Fruit fly (Drosophila melanogaster) whole organism, pupa: ENCODE data around the gene Bruce.

ENCODE experiments used
- CG10348 ChIP-seq: fragments of 200-800 bp; sonication (Bioruptor generic); IDR thresholded peaks from 2 replicates; pipeline ENCODE4 v1.3.6; 2022; ENCODE audit warnings: missing biosample characterization, missing genetic modification characterization
- CG12605 ChIP-seq: fragments of 200-800 bp; sonication (Bioruptor generic); IDR thresholded peaks from 2 replicates; pipeline ENCODE4 v1.3.6; 2022; ENCODE audit warnings: missing biosample characterization, missing genetic modification characterization
- CG13204 ChIP-seq: fragments of 200-800 bp; sonication (Bioruptor generic); optimal IDR thresholded peaks from 2 replicates; lab custom pipeline; 2018; ENCODE audit warnings: missing biosample characterization, mild to moderate bottlenecking, missing genetic modification characterization, moderate library complexity
- CG14655 ChIP-seq: fragments of 200-800 bp; sonication (Bioruptor generic); optimal IDR thresholded peaks from 3 replicates; lab custom pipeline; 2017; ENCODE audit warnings: mild to moderate bottlenecking, missing biosample characterization, missing genetic modification reagents, missing genetic modification characterization
- CG15710 ChIP-seq: fragments of 200-800 bp; sonication (Bioruptor generic); optimal IDR thresholded peaks from 2 replicates; lab custom pipeline; 2018; ENCODE audit warnings: missing biosample characterization, mild to moderate bottlenecking, missing genetic modification characterization, moderate library complexity
- CG17806 ChIP-seq: fragments of 200-800 bp; sonication (Bioruptor generic); optimal IDR thresholded peaks from 2 replicates; lab custom pipeline; 2018; ENCODE audit warnings: missing biosample characterization, mild to moderate bottlenecking, missing genetic modification characterization, moderate library complexity
- CG32121 ChIP-seq: fragments of 200-800 bp; sonication (Bioruptor generic); IDR thresholded peaks from 2 replicates; pipeline ENCODE4 v1.3.6; 2022; ENCODE audit warnings: missing biosample characterization, missing genetic modification characterization
- CG34367 ChIP-seq: fragments of 200-800 bp; sonication (Bioruptor generic); optimal IDR thresholded peaks from 2 replicates; lab custom pipeline; 2018; ENCODE audit warnings: missing biosample characterization, mild to moderate bottlenecking, missing genetic modification characterization
- CG4496 ChIP-seq: fragments of 200-800 bp; sonication (Bioruptor generic); IDR thresholded peaks from 3 replicates; pipeline ENCODE4 v1.3.6; 2022; ENCODE audit warnings: missing biosample characterization, missing genetic modification characterization
- CG8159 ChIP-seq: fragments of 200-800 bp; sonication (Bioruptor generic); optimal IDR thresholded peaks from 3 replicates; lab custom pipeline; 2018; ENCODE audit warnings: missing biosample characterization, mild to moderate bottlenecking, missing genetic modification characterization, moderate library complexity
- CG8301 ChIP-seq: fragments of 200-800 bp; sonication (Bioruptor generic); optimal IDR thresholded peaks from 2 replicates; lab custom pipeline; 2018; ENCODE audit warnings: missing biosample characterization, mild to moderate bottlenecking, missing genetic modification characterization
- CG9948 ChIP-seq: fragments of 200-800 bp; sonication (Bioruptor generic); optimal IDR thresholded peaks from 2 replicates; lab custom pipeline; 2018; ENCODE audit warnings: missing biosample characterization, mild to moderate bottlenecking, missing genetic modification characterization, moderate library complexity
- D1 ChIP-seq: fragments of 200-800 bp; sonication (Bioruptor generic); optimal IDR thresholded peaks from 2 replicates; lab custom pipeline; 2018; ENCODE audit warnings: missing biosample characterization, mild to moderate bottlenecking, missing genetic modification characterization, moderate library complexity
- EcR ChIP-seq: fragments of 200-800 bp; sonication (Bioruptor generic); optimal IDR thresholded peaks from 3 replicates; lab custom pipeline; 2019; ENCODE audit warnings: missing biosample characterization, missing genetic modification characterization, mild to moderate bottlenecking, moderate library complexity, missing genetic modification reagents
- Ets98B ChIP-seq: fragments of 200-800 bp; sonication (Bioruptor generic); IDR thresholded peaks from 2 replicates; pipeline ENCODE4 v1.3.6; 2022; ENCODE audit warnings: missing biosample characterization, missing genetic modification characterization
- Pif1A ChIP-seq: fragments of 200-800 bp; sonication (Bioruptor generic); optimal IDR thresholded peaks from 3 replicates; lab custom pipeline; 2016; ENCODE audit warnings: missing biosample characterization, missing genetic modification characterization
- Pif1B ChIP-seq: fragments of 200-800 bp; sonication (Bioruptor generic); optimal IDR thresholded peaks from 3 replicates; lab custom pipeline; 2016; ENCODE audit warnings: missing biosample characterization, missing genetic modification characterization
- Snoo ChIP-seq: fragments of 200-800 bp; sonication (Bioruptor generic); optimal IDR thresholded peaks from 3 replicates; lab custom pipeline; 2017; ENCODE audit warnings: missing biosample characterization, mild to moderate bottlenecking, missing genetic modification characterization, inconsistent platforms
- fd96Ca ChIP-seq: fragments of 200-800 bp; sonication (Bioruptor generic); IDR thresholded peaks from 3 replicates; pipeline ENCODE4 v1.3.6; 2022; ENCODE audit warnings: missing biosample characterization, missing genetic modification characterization
- gl ChIP-seq: fragments of 200-800 bp; sonication (Bioruptor generic); optimal IDR thresholded peaks from 2 replicates; lab custom pipeline; 2018; ENCODE audit warnings: missing biosample characterization, mild to moderate bottlenecking, missing genetic modification characterization
- rn ChIP-seq: fragments of 200-800 bp; sonication (Bioruptor generic); IDR thresholded peaks from 2 replicates; pipeline ENCODE4 v1.3.6; 2022; ENCODE audit warnings: missing biosample characterization, missing genetic modification characterization

Bruce gene

dm6 chr3R:10266624-10267492, 64.3 kb downstream of the Bruce start:
- TF ChIP-seq Snoo (no peak), CG8159 (tag; lab: Kevin White, UChicago) (no peak), CG15710 (tag; lab: Kevin White, UChicago) (peak; percentile 3), CG10348 (no peak), gl (tag; lab: Kevin White, UChicago) (no peak), rn (GFP tag; lab: Robert Waterston, UW) (no peak), CG32121 (GFP tag; lab: Robert Waterston, UW) (no peak), D1 (tag; lab: Kevin White, UChicago) (no peak), CG14655 (GFP tag; lab: Kevin White, UChicago) (peak; percentile 6), Pif1B (no peak), CG13204 (GFP tag; lab: Kevin White, UChicago) (peak; percentile 51), CG17806 (tag; lab: Kevin White, UChicago) (no peak), Ets98B (no peak), CG9948 (no peak), CG12605 (no peak), CG4496 (GFP tag; lab: Robert Waterston, UW) (0 out of 3 replicates have a peak, but pooled peaks have one; percentile 28), EcR (GFP tag; lab: Kevin White, UChicago) (no peak), CG8301 (tag; lab: Kevin White, UChicago) (no peak), Pif1A (GFP tag; lab: Kevin White, UChicago) (no peak), CG34367 (tag; lab: Kevin White, UChicago) (no peak), fd96Ca (peak; percentile 66; the same call in 2 of the 3 replicates)

- TF ChIP-seq D1 (tag; lab: Kevin White, UChicago) = no peak
- TF ChIP-seq Pif1B = peak; percentile 39
- TF ChIP-seq CG15710 (tag; lab: Kevin White, UChicago) = peak; percentile 1
- TF ChIP-seq CG4496 (GFP tag; lab: Robert Waterston, UW) = peak; percentile 46
- peak; percentile 10 for TF ChIP-seq CG9948
- peak; percentile 77; the same call in 1 of the 2 replicates for TF ChIP-seq CG32121 (GFP tag; lab: Robert Waterston, UW)
- TF ChIP-seq rn (GFP tag; lab: Robert Waterston, UW) = no peak; the same call in 1 of the 2 replicates
- peak; percentile 55 for TF ChIP-seq Ets98B
- peak; percentile 80 for TF ChIP-seq Snoo
- TF ChIP-seq CG34367 (tag; lab: Kevin White, UChicago) = no peak
- TF ChIP-seq Pif1A (GFP tag; lab: Kevin White, UChicago) = peak; percentile 34
- no peak for TF ChIP-seq EcR (GFP tag; lab: Kevin White, UChicago)
- no peak for TF ChIP-seq gl (tag; lab: Kevin White, UChicago)
- TF ChIP-seq CG8301 (tag; lab: Kevin White, UChicago) = peak; percentile 13
- no peak for TF ChIP-seq CG10348
- TF ChIP-seq CG17806 (tag; lab: Kevin White, UChicago) = peak; percentile 18
- TF ChIP-seq CG13204 (GFP tag; lab: Kevin White, UChicago) = no peak
- TF ChIP-seq CG8159 (tag; lab: Kevin White, UChicago) = peak; percentile 48
- peak; percentile 51 for TF ChIP-seq CG14655 (GFP tag; lab: Kevin White, UChicago)
Measured at dm6 chr3R:10265552-10266137, 65.5 kb downstream of the Bruce start.

DNA sequence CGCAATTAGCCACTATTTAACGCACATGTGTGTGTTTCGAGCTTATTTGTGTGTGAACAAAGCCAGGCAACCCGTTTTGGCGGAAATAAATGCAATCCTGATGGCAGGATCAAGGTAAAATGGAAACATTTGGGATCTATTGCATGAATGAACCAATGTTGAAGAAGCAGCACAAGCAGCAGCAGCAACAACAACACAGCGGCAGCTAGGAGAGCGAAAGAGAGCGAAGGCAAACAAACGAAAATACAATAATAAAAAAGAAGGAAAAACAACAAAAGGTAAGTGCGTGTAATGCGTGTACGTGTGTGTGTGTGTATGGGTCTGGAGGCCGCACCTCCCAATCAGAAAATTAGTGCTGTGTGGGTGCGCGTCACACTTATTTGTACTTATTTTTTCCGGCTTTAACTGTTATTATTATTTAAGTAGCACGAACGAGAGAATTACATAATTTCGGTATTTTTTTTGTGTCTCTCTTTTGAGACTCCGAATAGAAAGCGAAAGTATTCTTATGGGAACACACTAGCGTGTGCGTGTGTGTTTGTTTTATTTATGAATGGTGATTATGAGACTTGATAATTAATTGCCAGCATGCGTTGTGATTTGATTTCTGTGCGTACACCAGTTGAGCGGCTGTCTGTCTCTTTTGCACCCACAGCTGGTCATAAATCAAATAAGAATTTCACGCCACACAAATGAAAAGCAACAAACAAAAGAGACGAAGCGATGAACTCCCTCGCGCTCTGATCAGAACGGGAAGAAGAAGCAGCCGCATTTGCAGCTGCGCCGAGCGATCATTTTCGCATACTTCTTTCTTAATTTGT, 66.3 kb downstream of the Bruce start:
- peak; percentile 49 for TF ChIP-seq EcR (GFP tag; lab: Kevin White, UChicago)
- no peak for TF ChIP-seq CG15710 (tag; lab: Kevin White, UChicago)

DNA sequence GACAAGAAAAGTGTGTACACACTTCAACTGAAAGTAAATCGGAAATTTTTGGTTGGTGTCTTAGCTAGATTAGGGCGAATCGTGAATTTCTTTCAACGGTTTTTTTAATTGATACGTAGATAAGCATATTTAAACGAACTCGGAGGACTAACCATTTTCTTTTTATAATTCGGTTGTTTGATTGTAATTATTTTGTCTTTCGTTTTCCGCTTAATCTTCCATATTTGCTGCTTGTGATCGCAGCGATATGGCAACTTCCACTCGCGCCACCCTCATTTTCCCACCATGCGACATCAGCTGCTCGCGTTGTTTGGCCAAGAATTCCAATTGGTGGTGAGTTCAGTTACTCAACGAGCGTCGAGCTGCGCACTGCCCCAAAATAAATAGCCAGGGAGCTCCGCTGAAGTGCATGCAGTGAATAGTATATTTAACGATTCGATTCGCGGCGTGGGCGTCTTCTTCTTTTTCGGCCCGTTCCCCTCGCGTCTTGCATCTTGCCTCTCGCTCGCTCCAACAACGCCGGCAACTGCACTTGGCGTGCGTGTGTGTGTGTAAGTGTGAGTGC, 67.1 kb downstream of the Bruce start, which contains the start of gene Nuak:
Nuak (plus strand) TSS at position 335 of the 565 bp plus-strand sequence.
- TF ChIP-seq Pif1A (GFP tag; lab: Kevin White, UChicago) (peak; percentile 85), fd96Ca (no peak), Pif1B (peak; percentile 83), CG8159 (tag; lab: Kevin White, UChicago) (peak; percentile 71), CG34367 (tag; lab: Kevin White, UChicago) (peak; percentile 59), CG32121 (GFP tag; lab: Robert Waterston, UW) (no peak), rn (GFP tag; lab: Robert Waterston, UW) (no peak), CG10348 (no peak), gl (tag; lab: Kevin White, UChicago) (no peak), CG14655 (GFP tag; lab: Kevin White, UChicago) (peak; percentile 65), CG13204 (GFP tag; lab: Kevin White, UChicago) (peak; percentile 69), CG15710 (tag; lab: Kevin White, UChicago) (peak; percentile 86), CG12605 (no peak), CG9948 (peak; percentile 60), CG17806 (tag; lab: Kevin White, UChicago) (peak; percentile 74), Snoo (peak; percentile 73), EcR (GFP tag; lab: Kevin White, UChicago) (peak; percentile 30), D1 (tag; lab: Kevin White, UChicago) (peak; percentile 5), CG4496 (GFP tag; lab: Robert Waterston, UW) (no peak), CG8301 (tag; lab: Kevin White, UChicago) (peak; percentile 69), Ets98B (no peak)
